Worm (Caenorhabditis elegans) whole organism, young adult: ENCODE measurements around the gene ZK792.5.

ENCODE experiments used
- B0019.2 ChIP-seq: fragments of 200-800 bp; sonication (Bioruptor generic); conservative IDR thresholded peaks from 2 replicates; pipeline ENCODE4 v1.3.6; 2022; ENCODE audit warnings: missing genetic modification reagents, missing genetic modification characterization, missing compliant biosample characterization
- B0035.1 ChIP-seq: sonication (generic microtip); optimal IDR thresholded peaks from 2 replicates; lab custom pipeline; 2016; ENCODE audit warnings: missing genetic modification characterization, mild to moderate bottlenecking, missing compliant biosample characterization, missing genotype, missing genetic modification reagents
- B0336.3 ChIP-seq: fragments of 200-800 bp; sonication (Bioruptor generic); IDR thresholded peaks from 2 replicates; pipeline ENCODE4 v1.3.6; 2022; ENCODE audit warnings: missing genetic modification characterization, missing compliant biosample characterization
- C06A6.2 ChIP-seq: fragments of 200-800 bp; sonication (Bioruptor generic); conservative IDR thresholded peaks from 2 replicates; pipeline ENCODE4 v1.3.6; 2022; ENCODE audit warnings: missing genetic modification characterization, missing compliant biosample characterization
- C17E4.6 ChIP-seq: fragments of 200-800 bp; sonication (Bioruptor generic); IDR thresholded peaks from 2 replicates; pipeline ENCODE4 v1.3.6; 2022; ENCODE audit warnings: missing genetic modification reagents, missing genetic modification characterization, missing compliant biosample characterization
- D2030.7 ChIP-seq: fragments of 200-800 bp; sonication (Bioruptor generic); IDR thresholded peaks from 2 replicates; pipeline ENCODE4 v1.3.6; 2022; ENCODE audit warnings: missing genetic modification reagents, missing genetic modification characterization, missing compliant biosample characterization
- F33H1.4 ChIP-seq: fragments of 200-800 bp; sonication (Bioruptor generic); IDR thresholded peaks from 2 replicates; pipeline ENCODE4 v1.3.6; 2022; ENCODE audit warnings: missing genetic modification reagents, missing genetic modification characterization, missing compliant biosample characterization
- F49E8.2 ChIP-seq: sonication (generic microtip); optimal IDR thresholded peaks from 3 replicates; lab custom pipeline; 2017; ENCODE audit warnings: missing genetic modification characterization, mild to moderate bottlenecking, missing compliant biosample characterization, antibody characterized with exemption, moderate library complexity; ENCODE audit not compliant: insufficient read depth
- F55B11.4 ChIP-seq: sonication (generic microtip); optimal IDR thresholded peaks from 2 replicates; lab custom pipeline; 2016; ENCODE audit warnings: missing compliant biosample characterization, missing genetic modification characterization, borderline replicate concordance; ENCODE audit not compliant: insufficient read depth
- F57A8.1 ChIP-seq: fragments of 200-800 bp; sonication (Bioruptor generic); optimal IDR thresholded peaks from 2 replicates; lab custom pipeline; 2018; ENCODE audit warnings: mild to moderate bottlenecking, missing genetic modification characterization, moderate library complexity, missing compliant biosample characterization
- T26A5.8 ChIP-seq: sonication (generic microtip); optimal IDR thresholded peaks from 2 replicates; lab custom pipeline; 2016; ENCODE audit warnings: missing genetic modification characterization, missing compliant biosample characterization
- Y53F4B.3 ChIP-seq: fragments of 200-800 bp; sonication (Bioruptor generic); IDR thresholded peaks from 2 replicates; pipeline ENCODE4 v1.3.6; 2022; ENCODE audit warnings: missing genetic modification reagents, missing genetic modification characterization, missing compliant biosample characterization
- Y79H2A.3 ChIP-seq: fragments of 200-800 bp; sonication (Bioruptor generic); conservative IDR thresholded peaks from 2 replicates; pipeline ENCODE4 v1.3.6; 2022; ENCODE audit warnings: missing genetic modification reagents, missing genetic modification characterization, missing compliant biosample characterization
- Y95B8A.8 ChIP-seq: fragments of 200-800 bp; sonication (Bioruptor generic); IDR thresholded peaks from 2 replicates; pipeline ENCODE4 v1.3.6; 2022; ENCODE audit warnings: missing genetic modification reagents, missing genetic modification characterization, missing compliant biosample characterization
- attf-6 ChIP-seq: fragments of 200-800 bp; sonication (Bioruptor generic); IDR thresholded peaks from 2 replicates; pipeline ENCODE4 v1.3.6; 2022; ENCODE audit warnings: missing genetic modification reagents, missing genetic modification characterization, missing compliant biosample characterization
- bed-1 ChIP-seq: fragments of 200-800 bp; sonication (Bioruptor generic); IDR thresholded peaks from 2 replicates; pipeline ENCODE4 v1.3.6; 2022; ENCODE audit warnings: missing genetic modification reagents, missing genetic modification characterization, missing compliant biosample characterization
- ccch-3 ChIP-seq: fragments of 200-800 bp; sonication (Bioruptor generic); optimal IDR thresholded peaks from 2 replicates; lab custom pipeline; 2018; ENCODE audit warnings: mild to moderate bottlenecking, missing genetic modification characterization, missing compliant biosample characterization
- ceh-91 ChIP-seq: fragments of 200-800 bp; sonication (Bioruptor generic); IDR thresholded peaks from 2 replicates; pipeline ENCODE4 v1.3.6; 2022; ENCODE audit warnings: missing genetic modification reagents, missing genetic modification characterization, missing compliant biosample characterization
- dpff-1 ChIP-seq: sonication (generic microtip); optimal IDR thresholded peaks from 2 replicates; lab custom pipeline; 2017; ENCODE audit warnings: mild to moderate bottlenecking, missing genetic modification characterization, missing compliant biosample characterization
- efl-1 ChIP-seq: fragments of 150-350 bp; optimal IDR thresholded peaks from 2 replicates; lab custom pipeline; 2014; ENCODE audit warnings: missing biosample characterization, missing genetic modification reagents, missing genetic modification characterization
- egl-18 ChIP-seq: fragments of 200-800 bp; sonication (Bioruptor generic); IDR thresholded peaks from 2 replicates; pipeline ENCODE4 v1.3.6; 2022; ENCODE audit warnings: missing genetic modification reagents, missing genetic modification characterization, missing compliant biosample characterization
- ekl-4 ChIP-seq: fragments of 200-800 bp; sonication (Bioruptor generic); IDR thresholded peaks from 2 replicates; pipeline ENCODE4 v1.3.6; 2022; ENCODE audit warnings: missing genetic modification reagents, missing genetic modification characterization, missing compliant biosample characterization
- lag-1 ChIP-seq: fragments of 200-800 bp; sonication (Bioruptor generic); IDR thresholded peaks from 2 replicates; pipeline ENCODE4 v1.3.6; 2022; ENCODE audit warnings: missing genetic modification reagents, missing genetic modification characterization, missing compliant biosample characterization
- let-526 ChIP-seq: fragments of 200-800 bp; sonication (Bioruptor generic); IDR thresholded peaks from 2 replicates; pipeline ENCODE4 v1.3.6; 2022; ENCODE audit warnings: missing genetic modification reagents, missing genetic modification characterization, missing compliant biosample characterization
- lin-35 ChIP-seq, 3 experiments: fragments of 150-350 bp in 2 of 3; sonication (generic microtip) in 1 of 3; optimal IDR thresholded peaks; 2 replicates each; lab custom pipeline; 2014 to 2018; ENCODE audit warnings: missing biosample characterization in 3 of 3, missing genetic modification characterization in 3 of 3, missing genetic modification reagents in 3 of 3
- madf-3 ChIP-seq: fragments of 200-800 bp; sonication (Bioruptor generic); IDR thresholded peaks from 2 replicates; pipeline ENCODE4 v1.3.6; 2022; ENCODE audit warnings: missing genetic modification reagents, missing genetic modification characterization, missing compliant biosample characterization
- mcd-1 ChIP-seq: fragments of 200-800 bp; sonication (Bioruptor generic); IDR thresholded peaks from 2 replicates; pipeline ENCODE4 v1.3.6; 2022; ENCODE audit warnings: missing genetic modification reagents, missing genetic modification characterization, missing compliant biosample characterization
- mes-4 ChIP-seq: sonication (generic microtip); optimal IDR thresholded peaks from 2 replicates; lab custom pipeline; 2016; ENCODE audit warnings: missing genotype, missing genetic modification characterization, missing compliant biosample characterization
- nhr-27 ChIP-seq: fragments of 200-800 bp; sonication (Bioruptor generic); optimal IDR thresholded peaks from 2 replicates; lab custom pipeline; 2018; ENCODE audit warnings: mild to moderate bottlenecking, missing genetic modification characterization, moderate library complexity, missing compliant biosample characterization
- nhr-90 ChIP-seq: sonication (generic microtip); optimal IDR thresholded peaks from 2 replicates; lab custom pipeline; 2016; ENCODE audit warnings: missing genotype, mild to moderate bottlenecking, missing genetic modification characterization, missing compliant biosample characterization
- rec-8 ChIP-seq, 2 experiments: sonication (generic microtip); optimal IDR thresholded peaks; 2 replicates each; lab custom pipeline; 2016; ENCODE audit warnings: mild to moderate bottlenecking in 2 of 2, missing genetic modification characterization in 2 of 2, missing genetic modification reagents in 2 of 2, missing genotype in 2 of 2, missing biosample characterization in 1 of 2, missing compliant biosample characterization in 1 of 2, moderate library complexity in 1 of 2
- sdz-38 ChIP-seq: sonication (generic microtip); optimal IDR thresholded peaks from 2 replicates; lab custom pipeline; 2016; ENCODE audit warnings: missing genotype, missing genetic modification characterization, missing compliant biosample characterization
- sea-2 ChIP-seq: fragments of 200-800 bp; sonication (Bioruptor generic); IDR thresholded peaks from 2 replicates; pipeline ENCODE4 v1.3.6; 2022; ENCODE audit warnings: missing genetic modification characterization, missing compliant biosample characterization
- snpc-1.1 ChIP-seq: sonication (generic microtip); optimal IDR thresholded peaks from 2 replicates; lab custom pipeline; 2017; ENCODE audit warnings: missing genetic modification characterization, mild to moderate bottlenecking, missing compliant biosample characterization, antibody characterized with exemption, moderate library complexity, missing genotype, missing genetic modification reagents; ENCODE audit not compliant: insufficient read depth
- snpc-4 ChIP-seq, 5 experiments: fragments of 150-350 bp in 1 of 5; sonication (generic microtip) in 4 of 5; optimal IDR thresholded peaks; 2 replicates each; lab custom pipeline; 2014 to 2018; ENCODE audit warnings: missing genetic modification characterization in 5 of 5, missing biosample characterization in 3 of 5, antibody characterized with exemption in 2 of 5, mild to moderate bottlenecking in 2 of 5, missing compliant biosample characterization in 2 of 5, missing genotype in 2 of 5, moderate library complexity in 2 of 5, missing genetic modification reagents in 1 of 5
- tbp1 ChIP-seq: fragments of 200-800 bp; sonication (Bioruptor generic); optimal IDR thresholded peaks from 2 replicates; lab custom pipeline; 2018; ENCODE audit warnings: mild to moderate bottlenecking, missing genetic modification characterization, missing compliant biosample characterization
- unc-130 ChIP-seq: sonication (generic microtip); optimal IDR thresholded peaks from 2 replicates; lab custom pipeline; 2016; ENCODE audit warnings: missing genetic modification reagents, missing genetic modification characterization, missing compliant biosample characterization
- zim-3 ChIP-seq: sonication (generic microtip); optimal IDR thresholded peaks from 2 replicates; lab custom pipeline; 2017; ENCODE audit warnings: mild to moderate bottlenecking, missing genetic modification characterization, moderate library complexity, missing compliant biosample characterization
- ztf-18 ChIP-seq: sonication (generic microtip); optimal IDR thresholded peaks from 2 replicates; lab custom pipeline; 2016; ENCODE audit warnings: missing genotype, mild to moderate bottlenecking, missing genetic modification characterization, missing compliant biosample characterization
- ztf-3 ChIP-seq: fragments of 200-800 bp; sonication (Bioruptor generic); optimal IDR thresholded peaks from 2 replicates; lab custom pipeline; 2018; ENCODE audit warnings: mild to moderate bottlenecking, missing genetic modification characterization, missing compliant biosample characterization

ZK792.5 gene

ce11 chrIV:11710331-11710730, 22.4 kb upstream of the ZK792.5 start:
- TF ChIP-seq lag-1 (GFP tag; lab: Robert Waterston, UW) (no peak), B0035.1 (tag; lab: Kevin White, UChicago) (no peak), F33H1.4 (GFP tag; lab: Robert Waterston, UW) (no peak), ccch-3 (GFP tag; lab: Kevin White, UChicago) (no peak)

ce11 chrIV:11703685-11704296, 15.9 kb upstream of the ZK792.5 start, which contains the start of the genes T22B3.3 and alg-3:
TSS of gene T22B3.3 (minus strand) at chrIV:11703785.
TSS of gene alg-3 (plus strand) at chrIV:11704246.
- TF ChIP-seq unc-130 (GFP tag; lab: Kevin White, UChicago) (no peak), T26A5.8 (tag; lab: Kevin White, UChicago) (no peak), rec-8 (tag; optimal IDR thresholded peaks at IDR 0.05; lab: Kevin White, UChicago) (no peak), madf-3 (no peak), dpff-1 (tag; lab: Kevin White, UChicago) (no peak), D2030.7 (GFP tag; lab: Robert Waterston, UW) (no peak)

ce11 chrIV:11701878-11702277, 14.0 kb upstream of the ZK792.5 start:
- TF ChIP-seq nhr-90 (no peak), Y79H2A.3 (no peak), zim-3 (tag; lab: Kevin White, UChicago) (no peak), sdz-38 (tag; lab: Kevin White, UChicago) (no peak), B0019.2 (GFP tag; lab: Robert Waterston, UW) (no peak), Y95B8A.8 (GFP tag; lab: Robert Waterston, UW) (no peak), bed-1 (no peak), C17E4.6 (GFP tag; lab: Robert Waterston, UW) (no peak), C06A6.2 (GFP tag; lab: Robert Waterston, UW) (no peak), Y53F4B.3 (no peak), attf-6 (GFP tag; lab: Robert Waterston, UW) (no peak), F57A8.1 (GFP tag; lab: Kevin White, UChicago) (no peak), sea-2 (GFP tag; lab: Robert Waterston, UW) (no peak), T26A5.8 (tag; lab: Kevin White, UChicago) (no peak), efl-1 (GFP tag; lab: Kevin White, UChicago) (no peak), F55B11.4 (tag; lab: Kevin White, UChicago) (no peak), nhr-27 (tag; lab: Kevin White, UChicago) (no peak), ztf-3 (no peak), ztf-18 (tag; lab: Kevin White, UChicago) (no peak)

- no peak for TF ChIP-seq snpc-1.1 (tag; lab: Kevin White, UChicago)
- no peak for TF ChIP-seq let-526 (GFP tag; lab: Robert Waterston, UW)
- no peak for TF ChIP-seq F49E8.2
- TF ChIP-seq lin-35 (GFP tag; optimal IDR thresholded peaks at IDR 0.05; lab: Kevin White, UChicago): no peak
- TF ChIP-seq ceh-91 (GFP tag; lab: Robert Waterston, UW): no peak
- TF ChIP-seq egl-18 (GFP tag; lab: Robert Waterston, UW): no peak
- TF ChIP-seq mcd-1: no peak
- no peak for TF ChIP-seq tbp1
- no peak for TF ChIP-seq snpc-4 (GFP tag; optimal IDR thresholded peaks at IDR 0.05; lab: Kevin White, UChicago)
- TF ChIP-seq snpc-4 (tag; optimal IDR thresholded peaks at IDR 0.05; lab: Kevin White, UChicago): no peak
- no peak for TF ChIP-seq B0019.2 (GFP tag; lab: Robert Waterston, UW)
- TF ChIP-seq ekl-4 (GFP tag; lab: Robert Waterston, UW): no peak
- no peak for TF ChIP-seq mes-4 (tag; lab: Kevin White, UChicago)
- TF ChIP-seq B0336.3 (GFP tag; lab: Robert Waterston, UW): no peak
- TF ChIP-seq sea-2 (GFP tag; lab: Robert Waterston, UW): no peak
These were observed 12.8 kb upstream of the ZK792.5 start, which contains the start of gene dpy-20 for ce11 chrIV:11700752-11701151. TSS of gene dpy-20 (minus strand) at chrIV:11700852.
